Fruit fly (Drosophila melanogaster): Measurements from ENCODE around the gene gskt.
A peak's percentile ranks its signal among the peaks of the same experiment; 100 is the strongest.

The gskt gene

dm6 chr3R:31325055-31325454 lies 47.2 kb upstream of the gskt start (continued):
- TF ChIP-seq Scr (GFP tag; IDR thresholded peaks at IDR 0.05; ENCODE audit: partially characterized antibody) = no peak
- peak; percentile 66 for TF ChIP-seq fd64A (GFP tag; optimal IDR thresholded peaks at IDR 0.05)
- no peak for TF ChIP-seq zen2 (GFP tag; IDR thresholded peaks at IDR 0.05; ENCODE audit: partially characterized antibody)
- peak; percentile 86 for TF ChIP-seq fd96Cb (tag; optimal IDR thresholded peaks at IDR 0.05)
- TF ChIP-seq hbn (GFP tag; IDR thresholded peaks at IDR 0.05; ENCODE audit: partially characterized antibody) = no peak
- peak; percentile 81 for TF ChIP-seq Med (GFP tag)
- TF ChIP-seq ATbp (GFP tag; optimal IDR thresholded peaks at IDR 0.05) = peak; percentile 72
- TF ChIP-seq bab2 (GFP tag; optimal IDR thresholded peaks at IDR 0.05) = no peak
- TF ChIP-seq CG17361 (GFP tag; IDR thresholded peaks at IDR 0.05) = peak; percentile 65
- peak; percentile 40 for TF ChIP-seq CG15011 (GFP tag; optimal IDR thresholded peaks at IDR 0.05)
- TF ChIP-seq CG3163 (GFP tag; optimal IDR thresholded peaks at IDR 0.05) = no peak
- no peak for TF ChIP-seq NFAT (GFP tag; IDR thresholded peaks at IDR 0.05)
- TF ChIP-seq Opbp (GFP tag; IDR thresholded peaks at IDR 0.05; ENCODE audit: partially characterized antibody) = no peak
- TF ChIP-seq lov (optimal IDR thresholded peaks at IDR 0.05) = no peak
- peak; percentile 25; the same call in 1 of the 3 replicates for TF ChIP-seq lov (GFP tag; IDR thresholded peaks at IDR 0.05)
- no peak for TF ChIP-seq CG10321 (GFP tag; IDR thresholded peaks at IDR 0.05)
- TF ChIP-seq CG18011 (GFP tag; optimal IDR thresholded peaks at IDR 0.05) = peak; percentile 1
- TF ChIP-seq CG12659 (GFP tag; optimal IDR thresholded peaks at IDR 0.05) = peak; percentile 50
- TF ChIP-seq Pdp1 (GFP tag; optimal IDR thresholded peaks at IDR 0.05) = peak; percentile 6 to 15
- peak; percentile 18 for TF ChIP-seq Lhr (GFP tag; optimal IDR thresholded peaks at IDR 0.05)
- no peak for TF ChIP-seq abd-A (tag; optimal IDR thresholded peaks at IDR 0.05)
- TF ChIP-seq Sox102F (GFP tag; optimal IDR thresholded peaks at IDR 0.05) = peak; percentile 80
- no peak for TF ChIP-seq Abd-B (GFP tag; optimal IDR thresholded peaks at IDR 0.05)
- TF ChIP-seq nom (GFP tag; optimal IDR thresholded peaks at IDR 0.05) = no peak
- TF ChIP-seq Oaz (GFP tag; IDR thresholded peaks at IDR 0.05) = peak; percentile 62; the same call in 1 of the 2 replicates
- no peak for TF ChIP-seq Hsf (GFP tag; optimal IDR thresholded peaks at IDR 0.05)
- TF ChIP-seq Nf-YC (tag; optimal IDR thresholded peaks at IDR 0.05) = no peak
- TF ChIP-seq br (optimal IDR thresholded peaks at IDR 0.05) = no peak
- peak; percentile 36 for TF ChIP-seq CG12155 (GFP tag; optimal IDR thresholded peaks at IDR 0.05)
- TF ChIP-seq CG7556 (GFP tag; optimal IDR thresholded peaks at IDR 0.05) = peak; percentile 63
- TF ChIP-seq CG4282 (GFP tag; optimal IDR thresholded peaks at IDR 0.05) = no peak
- TF ChIP-seq sima (GFP tag; optimal IDR thresholded peaks at IDR 0.05) = no peak
- peak; percentile 20 for TF ChIP-seq Dek (tag; optimal IDR thresholded peaks at IDR 0.05)
- TF ChIP-seq CG1647 (GFP tag; optimal IDR thresholded peaks at IDR 0.05) = no peak
- no peak for TF ChIP-seq inv (GFP tag; IDR thresholded peaks at IDR 0.05; ENCODE audit: partially characterized antibody)
- peak; percentile 68 for TF ChIP-seq wor (GFP tag; IDR thresholded peaks at IDR 0.05)
- no peak for TF ChIP-seq Taf1 (GFP tag; IDR thresholded peaks at IDR 0.05)
- TF ChIP-seq NC2α (GFP tag; optimal IDR thresholded peaks at IDR 0.05) = no peak
- peak; percentile 84 for TF ChIP-seq Asciz (GFP tag; optimal IDR thresholded peaks at IDR 0.05)
- peak; percentile 47 for TF ChIP-seq CG2875 (GFP tag; optimal IDR thresholded peaks at IDR 0.05)
- TF ChIP-seq dysf (GFP tag; IDR thresholded peaks at IDR 0.05) = peak; percentile 82
- TF ChIP-seq CG12236 (GFP tag; optimal IDR thresholded peaks at IDR 0.05) = no peak
- peak; percentile 55 for TF ChIP-seq CG7987 (GFP tag; optimal IDR thresholded peaks at IDR 0.05)
- no peak for TF ChIP-seq CG11085 (GFP tag; IDR thresholded peaks at IDR 0.05)
- peak; percentile 84 for TF ChIP-seq tin (GFP tag; optimal IDR thresholded peaks at IDR 0.05)
- peak; percentile 23 for TF ChIP-seq CG12942 (GFP tag; optimal IDR thresholded peaks at IDR 0.05)
- TF ChIP-seq CG13424 (tag; optimal IDR thresholded peaks at IDR 0.05) = peak; percentile 70
- no peak for TF ChIP-seq CG17568 (GFP tag; optimal IDR thresholded peaks at IDR 0.05)
- TF ChIP-seq unpg (GFP tag; optimal IDR thresholded peaks at IDR 0.05) = peak; percentile 78
- TF ChIP-seq MBD-R2 (GFP tag; IDR thresholded peaks at IDR 0.05) = peak; percentile 41; the same call in 1 of the 2 replicates
- peak; percentile 75 for TF ChIP-seq CG14441 (GFP tag; IDR thresholded peaks at IDR 0.05)
